Worm (Caenorhabditis elegans): Measurements from ENCODE around the gene F32D8.15.

The F32D8.15 gene

DNA sequence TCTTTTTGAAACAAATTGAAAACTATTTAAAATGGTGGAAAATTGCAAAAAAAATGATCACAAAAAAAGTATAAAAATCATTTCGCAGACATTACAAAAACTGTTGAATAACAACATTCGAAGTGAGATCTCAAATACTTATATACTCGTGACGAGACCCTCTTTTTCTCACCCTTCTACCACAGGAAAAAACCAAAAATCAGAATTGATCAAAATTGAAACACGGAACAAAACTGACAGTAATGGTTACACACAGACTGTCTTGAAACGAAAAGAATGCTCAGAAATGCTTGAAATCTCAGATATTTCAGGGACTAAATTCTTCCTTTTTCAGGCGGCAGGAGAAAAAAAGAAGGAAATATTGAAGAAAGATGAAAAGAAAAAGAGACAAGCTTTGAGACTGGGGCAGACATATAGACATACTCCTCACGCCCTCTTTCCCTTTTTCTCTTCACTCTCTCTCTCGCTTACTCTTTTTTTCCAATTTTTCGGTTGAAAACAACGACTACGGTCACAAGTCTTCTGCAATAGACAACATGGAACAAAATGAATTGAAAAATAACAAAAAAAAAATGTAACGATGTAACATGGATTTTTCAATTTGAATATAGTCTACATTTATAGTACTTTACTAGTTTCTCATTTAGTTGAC is 42.1 kb upstream of the F32D8.15 start (continued):
- TF ChIP-seq mdl-1 (tag; optimal IDR thresholded peaks at IDR 0.05) (peak in 1 of 2 experiments; percentile 24), unc-62 (GFP tag; optimal IDR thresholded peaks at IDR 0.05 in 1 of 2) (peak in 1 of 2 experiments; percentile 87), unc-62 (tag; optimal IDR thresholded peaks at IDR 0.05) (no peak), fkh-10 (GFP tag; optimal IDR thresholded peaks at IDR 0.05) (no peak), mep-1 (tag; optimal IDR thresholded peaks at IDR 0.05) (peak; percentile 47), nhr-77 (tag; optimal IDR thresholded peaks at IDR 0.05) (peak; percentile 15), egl-27 (tag; optimal IDR thresholded peaks at IDR 0.05) (no peak), daf-16 (GFP tag; optimal IDR thresholded peaks at IDR 0.05) (no peak), daf-16 (tag; optimal IDR thresholded peaks at IDR 0.05) (peak; percentile 24), lir-3 (tag; optimal IDR thresholded peaks at IDR 0.05) (no peak), dve-1 (tag; optimal IDR thresholded peaks at IDR 0.05; ENCODE audit: insufficient read depth) (no peak), hif-1 (tag; optimal IDR thresholded peaks at IDR 0.05) (peak in 1 of 2 experiments; percentile 51), F26F4.8 (GFP tag; conservative IDR thresholded peaks at IDR 0.05) (no peak), php-3 (GFP tag; IDR thresholded peaks at IDR 0.05) (no peak), R02D3.7 (tag; optimal IDR thresholded peaks at IDR 0.05) (no peak), ceh-62 (tag; optimal IDR thresholded peaks at IDR 0.05) (no peak), ceh-32 (tag; optimal IDR thresholded peaks at IDR 0.05; ENCODE audit: poor library complexity) (no peak), ama-1 (optimal IDR thresholded peaks at IDR 0.05) (peak; percentile 25), hlh-30 (tag; optimal IDR thresholded peaks at IDR 0.05; ENCODE audit: insufficient read depth) (peak; percentile 75)

DNA sequence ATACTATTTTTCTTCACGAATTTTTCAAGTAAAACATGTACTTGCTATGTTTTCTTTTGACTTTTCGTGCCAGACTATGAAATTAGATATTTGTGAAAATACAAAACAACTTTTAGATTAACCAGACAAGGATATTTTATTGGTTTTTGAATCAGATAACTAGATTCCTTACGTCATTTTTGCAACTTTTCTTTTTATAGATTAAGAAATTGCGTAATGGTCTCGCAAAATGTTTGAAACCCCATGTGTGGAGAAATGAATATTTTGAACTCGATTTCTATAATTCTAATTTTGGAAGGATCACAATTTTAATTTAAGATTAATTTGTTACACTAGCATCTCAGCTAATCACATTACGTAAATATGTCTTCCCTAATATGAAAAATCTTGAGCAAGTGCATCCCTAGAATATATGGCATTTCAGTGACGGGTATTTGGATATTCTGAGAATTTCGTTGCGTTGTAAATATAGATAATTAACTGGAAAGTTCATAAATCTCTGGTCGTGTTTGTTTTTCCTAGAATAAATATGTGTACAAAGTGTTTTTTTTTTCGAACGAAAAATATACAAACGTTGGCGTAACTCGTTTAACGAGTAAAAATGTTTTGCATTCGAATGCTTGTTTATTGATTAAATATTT is 41.3 kb upstream of the F32D8.15 start:
- no peak for TF ChIP-seq ceh-44 (GFP tag; IDR thresholded peaks at IDR 0.05)
- TF ChIP-seq lim-7 (GFP tag; IDR thresholded peaks at IDR 0.05), result no peak
- no peak for TF ChIP-seq lir-3 (tag; optimal IDR thresholded peaks at IDR 0.05)
- no peak for TF ChIP-seq hlh-30 (tag; optimal IDR thresholded peaks at IDR 0.05; ENCODE audit: insufficient read depth)
- TF ChIP-seq cey-2 (tag; optimal IDR thresholded peaks at IDR 0.05; ENCODE audit: borderline replicate concordance, insufficient read depth), result no peak
- no peak for TF ChIP-seq dmd-6 (GFP tag; IDR thresholded peaks at IDR 0.05)
- TF ChIP-seq pqm-1 (tag; optimal IDR thresholded peaks at IDR 0.05), result no peak
- no peak for TF ChIP-seq vab-7 (GFP tag; IDR thresholded peaks at IDR 0.05)
- no peak for TF ChIP-seq F37D6.2 (tag; optimal IDR thresholded peaks at IDR 0.05)
- no peak for TF ChIP-seq dve-1 (tag; optimal IDR thresholded peaks at IDR 0.05; ENCODE audit: insufficient read depth)
- TF ChIP-seq nhr-102 (tag; optimal IDR thresholded peaks at IDR 0.05), result no peak
- TF ChIP-seq ces-1 (GFP tag; optimal IDR thresholded peaks at IDR 0.05), result no peak
- TF ChIP-seq Y105C5A.15 (GFP tag; IDR thresholded peaks at IDR 0.05), result no peak
- no peak for TF ChIP-seq nhr-76 (tag; optimal IDR thresholded peaks at IDR 0.05)
- TF ChIP-seq unc-62 (GFP tag; optimal IDR thresholded peaks at IDR 0.05 in 1 of 2), result no peak
- no peak for TF ChIP-seq unc-62 (tag; optimal IDR thresholded peaks at IDR 0.05)
- no peak for TF ChIP-seq nhr-237 (tag; optimal IDR thresholded peaks at IDR 0.05)
- no peak for TF ChIP-seq hlh-11 (tag; optimal IDR thresholded peaks at IDR 0.05)
- TF ChIP-seq unc-39 (tag; optimal IDR thresholded peaks at IDR 0.05), result no peak
- TF ChIP-seq spr-1 (tag; optimal IDR thresholded peaks at IDR 0.05), result no peak
- TF ChIP-seq nhr-42 (GFP tag; IDR thresholded peaks at IDR 0.05), result no peak

DNA sequence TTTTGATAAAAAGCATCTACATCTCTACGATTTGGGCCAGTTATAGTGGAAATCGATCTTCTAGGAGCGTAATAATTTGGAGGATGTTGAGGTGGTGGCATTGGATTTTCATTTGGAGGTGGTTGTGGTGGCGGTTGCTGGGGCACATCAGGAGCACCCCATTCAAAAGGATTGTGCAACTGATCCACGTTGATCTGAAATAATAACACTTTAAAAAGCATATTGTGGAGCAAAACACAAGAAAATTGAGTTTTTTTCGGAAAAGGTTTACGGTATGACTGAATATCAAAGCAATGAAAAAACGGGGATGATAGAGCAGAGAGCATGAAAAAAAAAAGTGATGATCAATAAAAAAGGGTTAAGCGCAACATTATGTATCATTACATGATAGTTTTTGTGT is 38.2 kb upstream of the F32D8.15 start, which contains the start of gene saeg-1:
TSS of gene saeg-1 (minus strand) at position 101 of the 400 bp plus-strand sequence.
- TF ChIP-seq unc-39 (tag; optimal IDR thresholded peaks at IDR 0.05) (no peak), nhr-76 (tag; optimal IDR thresholded peaks at IDR 0.05) (no peak), saeg-2 (GFP tag; IDR thresholded peaks at IDR 0.05) (no peak), Y105C5A.15 (GFP tag; IDR thresholded peaks at IDR 0.05) (no peak), aly-2 (tag; optimal IDR thresholded peaks at IDR 0.05) (no peak), ceh-32 (tag; optimal IDR thresholded peaks at IDR 0.05; ENCODE audit: poor library complexity) (no peak), nhr-42 (GFP tag; IDR thresholded peaks at IDR 0.05) (no peak)
